Fruit fly (Drosophila melanogaster) whole organism, embryonic: Measurements from ENCODE around the gene mat.

Experiments used
- Awh ChIP-seq: fragments of 200-800 bp; sonication (Bioruptor generic); IDR thresholded peaks from 2 replicates; pipeline ENCODE4, ENCODE4 v1.3.6; 2022; ENCODE audit warnings: missing biosample characterization, missing genetic modification characterization
- Bdp1 ChIP-seq: fragments of 200-800 bp; sonication (Bioruptor generic); optimal IDR thresholded peaks from 3 replicates; lab custom pipeline; 2016; ENCODE audit warnings: missing biosample characterization, missing genetic modification characterization
- BtbVII ChIP-seq: fragments of 200-800 bp; sonication (Bioruptor generic); optimal IDR thresholded peaks from 3 replicates; lab custom pipeline; 2017; ENCODE audit warnings: missing biosample characterization, mild to moderate bottlenecking, missing genetic modification characterization
- C15 ChIP-seq: fragments of 200-800 bp; sonication (Bioruptor generic); IDR thresholded peaks from 3 replicates; pipeline ENCODE4 v1.3.6; 2022; ENCODE audit warnings: missing biosample characterization, missing genetic modification characterization
- CG10654 ChIP-seq: fragments of 200-800 bp; sonication (Bioruptor generic); optimal IDR thresholded peaks from 2 replicates; lab custom pipeline; 2016; ENCODE audit warnings: missing biosample characterization, missing genetic modification characterization
- CG12155 ChIP-seq: fragments of 200-800 bp; sonication (Bioruptor generic); optimal IDR thresholded peaks from 3 replicates; lab custom pipeline; 2016; ENCODE audit warnings: missing biosample characterization, missing genetic modification characterization
- CG12744 ChIP-seq: fragments of 200-800 bp; sonication (Bioruptor generic); optimal IDR thresholded peaks from 2 replicates; lab custom pipeline; 2016; ENCODE audit warnings: missing biosample characterization, missing genetic modification characterization
- CG14441 ChIP-seq: fragments of 200-800 bp; sonication (Bioruptor generic); IDR thresholded peaks from 2 replicates; pipeline ENCODE4 v1.3.6; 2022; ENCODE audit warnings: missing biosample characterization, missing genetic modification characterization
- CG14667 ChIP-seq: fragments of 200-800 bp; sonication (Bioruptor generic); IDR thresholded peaks from 2 replicates; pipeline ENCODE4 v1.3.6; 2022; ENCODE audit warnings: missing biosample characterization, missing genetic modification characterization
- CG17359 ChIP-seq: fragments of 200-800 bp; sonication (Bioruptor generic); optimal IDR thresholded peaks from 3 replicates; lab custom pipeline; 2018; ENCODE audit warnings: missing biosample characterization, mild to moderate bottlenecking, missing genetic modification characterization, moderate library complexity
- CG18764 ChIP-seq: fragments of 200-800 bp; sonication (Bioruptor generic); optimal IDR thresholded peaks from 3 replicates; lab custom pipeline; 2016; ENCODE audit warnings: missing biosample characterization, missing genetic modification characterization
- CG30403 ChIP-seq: fragments of 200-800 bp; sonication (Bioruptor generic); optimal IDR thresholded peaks from 3 replicates; lab custom pipeline; 2016; ENCODE audit warnings: missing biosample characterization, missing genetic modification characterization
- CG3281 ChIP-seq: fragments of 200-800 bp; sonication (Bioruptor generic); optimal IDR thresholded peaks from 3 replicates; lab custom pipeline; 2017; ENCODE audit warnings: missing biosample characterization, mild to moderate bottlenecking, missing genetic modification characterization
- CG3407 ChIP-seq: fragments of 200-800 bp; sonication (Bioruptor generic); optimal IDR thresholded peaks from 2 replicates; lab custom pipeline; 2018; ENCODE audit warnings: missing biosample characterization, mild to moderate bottlenecking, missing genetic modification characterization
- CG4282 ChIP-seq: fragments of 200-800 bp; sonication (Bioruptor generic); optimal IDR thresholded peaks from 2 replicates; lab custom pipeline; 2016; ENCODE audit warnings: missing biosample characterization, missing genetic modification characterization
- CG4424 ChIP-seq: fragments of 200-800 bp; sonication (Bioruptor generic); optimal IDR thresholded peaks from 3 replicates; lab custom pipeline; 2016; ENCODE audit warnings: missing biosample characterization, missing genetic modification characterization
- CG4820 ChIP-seq: fragments of 200-800 bp; sonication (Bioruptor generic); optimal IDR thresholded peaks from 3 replicates; lab custom pipeline; 2016; ENCODE audit warnings: missing biosample characterization, missing genetic modification characterization
- CG4854 ChIP-seq: fragments of 200-800 bp; sonication (Bioruptor generic); optimal IDR thresholded peaks from 2 replicates; lab custom pipeline; 2016; ENCODE audit warnings: missing biosample characterization, missing genetic modification characterization, inconsistent platforms
- CG7928 ChIP-seq: fragments of 200-800 bp; sonication (Bioruptor generic); optimal IDR thresholded peaks from 2 replicates; lab custom pipeline; 2017; ENCODE audit warnings: missing biosample characterization, mild to moderate bottlenecking, missing genetic modification characterization
- CG7987 ChIP-seq: fragments of 200-800 bp; sonication (Bioruptor generic); optimal IDR thresholded peaks from 2 replicates; lab custom pipeline; 2018; ENCODE audit warnings: missing biosample characterization, mild to moderate bottlenecking, missing genetic modification characterization, moderate library complexity
- CG8281 ChIP-seq: fragments of 200-800 bp; sonication (Bioruptor generic); optimal IDR thresholded peaks from 2 replicates; lab custom pipeline; 2018; ENCODE audit warnings: missing biosample characterization, mild to moderate bottlenecking, missing genetic modification characterization, moderate library complexity
- CG8765 ChIP-seq: fragments of 200-800 bp; sonication (Bioruptor generic); IDR thresholded peaks from 2 replicates; pipeline ENCODE4 v1.3.6; 2022; ENCODE audit warnings: missing biosample characterization, missing genetic modification characterization
- CG9727 ChIP-seq: fragments of 200-800 bp; sonication (Bioruptor generic); optimal IDR thresholded peaks from 3 replicates; lab custom pipeline; 2017; ENCODE audit warnings: missing biosample characterization, mild to moderate bottlenecking, missing genetic modification characterization
- Camta ChIP-seq: fragments of 200-800 bp; sonication (Bioruptor generic); optimal IDR thresholded peaks from 2 replicates; lab custom pipeline; 2016; ENCODE audit warnings: missing biosample characterization, missing genetic modification characterization
- HmgD ChIP-seq: fragments of 200-800 bp; sonication (Bioruptor generic); optimal IDR thresholded peaks from 3 replicates; lab custom pipeline; 2016; ENCODE audit warnings: missing biosample characterization, missing genetic modification characterization
- Kr ChIP-seq: fragments of 200-800 bp; sonication (Bioruptor generic); optimal IDR thresholded peaks from 2 replicates; lab custom pipeline; 2017; ENCODE audit warnings: missing biosample characterization, mild to moderate bottlenecking, missing genetic modification characterization
- MESR4 ChIP-seq: fragments of 200-800 bp; sonication (Bioruptor generic); optimal IDR thresholded peaks from 2 replicates; lab custom pipeline; 2018; ENCODE audit warnings: missing biosample characterization, mild to moderate bottlenecking, missing genetic modification characterization, moderate library complexity
- NC2β ChIP-seq: fragments of 200-800 bp; sonication (Bioruptor generic); optimal IDR thresholded peaks from 2 replicates; lab custom pipeline; 2016; ENCODE audit warnings: missing biosample characterization, missing genetic modification characterization
- Opbp ChIP-seq: fragments of 200-800 bp; sonication (Bioruptor generic); IDR thresholded peaks from 3 replicates; pipeline ENCODE4 v1.3.6; 2022; ENCODE audit warnings: missing biosample characterization, missing genetic modification characterization; ENCODE audit not compliant: partially characterized antibody
- PHDP ChIP-seq: fragments of 200-800 bp; sonication (Bioruptor generic); optimal IDR thresholded peaks from 3 replicates; lab custom pipeline; 2018; ENCODE audit warnings: missing biosample characterization, mild to moderate bottlenecking, missing genetic modification characterization, moderate library complexity
- Side ChIP-seq: fragments of 200-800 bp; sonication (Bioruptor generic); optimal IDR thresholded peaks from 2 replicates; lab custom pipeline; 2016; ENCODE audit warnings: missing biosample characterization, missing genetic modification characterization
- Six4 ChIP-seq: fragments of 200-800 bp; sonication (Bioruptor generic); optimal IDR thresholded peaks from 2 replicates; lab custom pipeline; 2016; ENCODE audit warnings: missing biosample characterization, missing genetic modification characterization
- Sry-β ChIP-seq: fragments of 200-800 bp; sonication (Bioruptor generic); optimal IDR thresholded peaks from 2 replicates; lab custom pipeline; 2018; ENCODE audit warnings: missing biosample characterization, mild to moderate bottlenecking, missing genetic modification characterization, moderate library complexity
- amos ChIP-seq: fragments of 200-800 bp; sonication (Bioruptor generic); IDR thresholded peaks from 2 replicates; pipeline ENCODE4 v1.3.6; 2022; ENCODE audit warnings: missing biosample characterization, missing genetic modification characterization; ENCODE audit not compliant: partially characterized antibody
- ara ChIP-seq: fragments of 200-800 bp; sonication (Bioruptor generic); IDR thresholded peaks from 2 replicates; pipeline ENCODE4 v1.3.6; 2022; ENCODE audit warnings: missing biosample characterization, missing genetic modification characterization
- btn ChIP-seq: fragments of 200-800 bp; sonication (Bioruptor generic); optimal IDR thresholded peaks from 2 replicates; lab custom pipeline; 2016; ENCODE audit warnings: missing biosample characterization, missing genetic modification characterization
- cad ChIP-seq: fragments of >200 bp; optimal IDR thresholded peaks from 2 replicates; lab custom pipeline; 2017; ENCODE audit warnings: missing biosample characterization, missing genetic modification characterization
- cas ChIP-seq: fragments of 200-800 bp; sonication (Bioruptor generic); IDR thresholded peaks from 2 replicates; pipeline ENCODE4 v1.3.6; 2022; ENCODE audit warnings: missing biosample characterization, missing genetic modification characterization
- ci ChIP-seq: fragments of 200-800 bp; sonication (Bioruptor generic); IDR thresholded peaks from 3 replicates; pipeline ENCODE4 v1.3.6; 2022; ENCODE audit warnings: missing biosample characterization, missing genetic modification characterization
- crp ChIP-seq, 2 experiments: fragments of 200-800 bp; sonication (Bioruptor generic); optimal IDR thresholded peaks; 2 replicates in 1 of 2; 3 replicates in 1 of 2; lab custom pipeline; 2017; ENCODE audit warnings: missing biosample characterization in 2 of 2, missing genetic modification characterization in 2 of 2, mild to moderate bottlenecking in 1 of 2, moderate library complexity in 1 of 2
- cwo ChIP-seq: fragments of 200-800 bp; sonication (Bioruptor generic); optimal IDR thresholded peaks from 3 replicates; lab custom pipeline; 2017; ENCODE audit warnings: missing biosample characterization, missing genetic modification characterization, mild to moderate bottlenecking, moderate library complexity, missing genetic modification reagents
- ftz-f1 ChIP-seq: fragments of 200-800 bp; sonication (Bioruptor generic); optimal IDR thresholded peaks from 2 replicates; lab custom pipeline; 2016; ENCODE audit warnings: missing biosample characterization, missing genetic modification characterization
- her ChIP-seq: fragments of 200-800 bp; sonication (Bioruptor generic); optimal IDR thresholded peaks from 2 replicates; lab custom pipeline; 2016; ENCODE audit warnings: missing biosample characterization, missing genetic modification characterization
- ind ChIP-seq: fragments of 200-800 bp; sonication (Bioruptor generic); optimal IDR thresholded peaks from 3 replicates; lab custom pipeline; 2016; ENCODE audit warnings: missing biosample characterization, missing genetic modification characterization
- odd ChIP-seq: fragments of 200-800 bp; sonication (Bioruptor generic); optimal IDR thresholded peaks from 2 replicates; lab custom pipeline; 2017; ENCODE audit warnings: missing biosample characterization, mild to moderate bottlenecking, missing genetic modification characterization
- pb ChIP-seq: fragments of 200-800 bp; sonication (Bioruptor generic); optimal IDR thresholded peaks from 3 replicates; lab custom pipeline; 2016; ENCODE audit warnings: missing biosample characterization, missing genetic modification characterization
- pfk ChIP-seq: fragments of 200-800 bp; sonication (Bioruptor generic); optimal IDR thresholded peaks from 2 replicates; lab custom pipeline; 2018; ENCODE audit warnings: missing biosample characterization, mild to moderate bottlenecking, missing genetic modification characterization, moderate library complexity
- scrt ChIP-seq: fragments of 200-800 bp; sonication (Bioruptor generic); optimal IDR thresholded peaks from 2 replicates; lab custom pipeline; 2018; ENCODE audit warnings: missing biosample characterization, mild to moderate bottlenecking, missing genetic modification characterization, moderate library complexity
- sens-2 ChIP-seq: fragments of 200-800 bp; sonication (Bioruptor generic); IDR thresholded peaks from 2 replicates; pipeline ENCODE4 v1.3.6; 2022; ENCODE audit warnings: missing biosample characterization, missing genetic modification characterization
- sim ChIP-seq: fragments of 200-800 bp; sonication (Bioruptor generic); IDR thresholded peaks from 2 replicates; pipeline ENCODE4 v1.3.6; 2022; ENCODE audit warnings: missing biosample characterization, missing genetic modification characterization
- toy ChIP-seq: fragments of 200-800 bp; sonication (Bioruptor generic); IDR thresholded peaks from 2 replicates; pipeline ENCODE4 v1.3.6; 2022; ENCODE audit warnings: missing biosample characterization, missing genetic modification characterization
- zf30C ChIP-seq: fragments of 200-800 bp; sonication (Bioruptor generic); optimal IDR thresholded peaks from 3 replicates; lab custom pipeline; 2018; ENCODE audit warnings: missing biosample characterization, mild to moderate bottlenecking, missing genetic modification characterization

Gene mat

dm6 chr3L:904364-904763 is 1.7 kb downstream of the mat start (continued):
- peak; percentile 64 for TF ChIP-seq sens-2 (GFP tag; lab: Robert Waterston, UW)
- TF ChIP-seq zf30C (GFP tag; lab: Kevin White, UChicago) = peak; percentile 81
- no peak for TF ChIP-seq toy (GFP tag; lab: Robert Waterston, UW)
- TF ChIP-seq Camta = peak; percentile 44
- TF ChIP-seq CG18764 = peak; percentile 21
- TF ChIP-seq Awh = peak; percentile 34; the same call in 1 of the 2 replicates
- TF ChIP-seq amos (GFP tag; lab: Robert Waterston, UW) = no peak
- no peak for TF ChIP-seq MESR4 (GFP tag; lab: Kevin White, UChicago)
- TF ChIP-seq ara (GFP tag; lab: Robert Waterston, UW) = peak; percentile 89
- TF ChIP-seq odd = no peak
- TF ChIP-seq crp (GFP tag; optimal IDR thresholded peaks at IDR 0.05; lab: Kevin White, UChicago) = no peak
- peak; percentile 50 for TF ChIP-seq CG14667 (GFP tag; lab: Robert Waterston, UW)
- no peak for TF ChIP-seq cwo (GFP tag; lab: Kevin White, UChicago)
- TF ChIP-seq CG3407 (GFP tag; lab: Kevin White, UChicago) = peak; percentile 49
- TF ChIP-seq CG4424 = peak; percentile 63
- TF ChIP-seq Sry-β (GFP tag; lab: Kevin White, UChicago) = no peak
- peak; percentile 27; the same call in 1 of the 2 replicates for TF ChIP-seq CG8765 (GFP tag; lab: Robert Waterston, UW)
- no peak for TF ChIP-seq pfk (GFP tag; lab: Kevin White, UChicago)
- TF ChIP-seq ftz-f1 (GFP tag; lab: Kevin White, UChicago) = no peak
- TF ChIP-seq ind (GFP tag; lab: Kevin White, UChicago) = peak; percentile 58
- peak; percentile 63 for TF ChIP-seq CG30403
- no peak for TF ChIP-seq CG12155
- peak; percentile 9 for TF ChIP-seq Bdp1 (GFP tag; lab: Kevin White, UChicago)
- TF ChIP-seq CG4282 = no peak
- no peak for TF ChIP-seq CG12744 (GFP tag; lab: Kevin White, UChicago)
- peak; percentile 49 for TF ChIP-seq NC2β (GFP tag; lab: Kevin White, UChicago)
- TF ChIP-seq Opbp (GFP tag; lab: Robert Waterston, UW) = no peak
- no peak for TF ChIP-seq CG7987 (GFP tag; lab: Kevin White, UChicago)
- peak; percentile 20 for TF ChIP-seq CG9727
- no peak for TF ChIP-seq CG4854 (GFP tag; lab: Kevin White, UChicago)
- TF ChIP-seq HmgD (GFP tag; lab: Kevin White, UChicago) = peak; percentile 3
- no peak for TF ChIP-seq pb (GFP tag; lab: Kevin White, UChicago)
- peak; percentile 67 for TF ChIP-seq sim (GFP tag; lab: Robert Waterston, UW)
- peak; percentile 18 for TF ChIP-seq btn (GFP tag; lab: Kevin White, UChicago)
- no peak for TF ChIP-seq CG3281 (GFP tag; lab: Kevin White, UChicago)
- no peak for TF ChIP-seq CG7928 (GFP tag; lab: Kevin White, UChicago)
- peak; percentile 56 for TF ChIP-seq PHDP
- TF ChIP-seq CG17359 (tag; lab: Kevin White, UChicago) = peak; percentile 54
- no peak for TF ChIP-seq Kr (GFP tag; lab: Kevin White, UChicago)
- TF ChIP-seq her = peak; percentile 5
- peak; percentile 75 for TF ChIP-seq ci (GFP tag; lab: Robert Waterston, UW)
- TF ChIP-seq Side = peak; percentile 60
- TF ChIP-seq CG10654 (GFP tag; lab: Kevin White, UChicago) = peak; percentile 4
- no peak for TF ChIP-seq CG8281 (tag; lab: Kevin White, UChicago)
- no peak for TF ChIP-seq cas (GFP tag; lab: Robert Waterston, UW)
- no peak for TF ChIP-seq scrt
- TF ChIP-seq CG4820 = peak; percentile 79
- no peak for TF ChIP-seq cad (GFP tag; lab: Kevin White, UChicago)
- TF ChIP-seq Six4 = no peak
- no peak for TF ChIP-seq BtbVII (GFP tag; lab: Kevin White, UChicago)
- TF ChIP-seq C15 (GFP tag; lab: Robert Waterston, UW) = no peak
- peak; percentile 15; the same call in 1 of the 2 replicates for TF ChIP-seq CG14441 (GFP tag; lab: Robert Waterston, UW)
